Fruit fly (Drosophila melanogaster): ENCODE data around the gene CG9609.

CG9609 gene

DNA sequence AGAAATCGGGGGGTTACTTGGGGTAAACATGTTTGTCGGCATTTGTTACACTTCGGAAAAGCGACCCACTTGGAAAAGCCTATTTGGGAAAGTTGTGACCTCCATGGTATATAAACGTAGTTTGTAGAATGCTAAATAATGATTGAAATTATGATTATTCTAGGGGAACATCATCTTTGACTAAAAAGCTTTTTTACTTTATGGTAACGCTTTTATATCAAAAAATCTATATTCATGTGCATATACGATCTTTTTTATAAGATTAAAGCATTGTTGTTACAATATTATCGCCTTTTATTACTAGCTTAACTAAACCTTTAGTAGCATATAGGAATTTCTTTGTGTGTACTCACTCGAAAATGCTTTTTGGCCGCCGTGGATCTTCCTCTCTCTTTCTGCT lies 47.5 kb upstream of the CG9609 start (continued):
- TF ChIP-seq Pdp1 (GFP tag; optimal IDR thresholded peaks at IDR 0.05) (peak; percentile 9 to 22), CG3407 (GFP tag; optimal IDR thresholded peaks at IDR 0.05) (peak; percentile 8), CG7372 (GFP tag; IDR thresholded peaks at IDR 0.05) (peak; percentile 14; the same call in 1 of the 2 replicates), Six4 (GFP tag; optimal IDR thresholded peaks at IDR 0.05) (no peak), org-1 (GFP tag; optimal IDR thresholded peaks at IDR 0.05) (peak; percentile 18), CG16863 (GFP tag; optimal IDR thresholded peaks at IDR 0.05) (peak; percentile 23), CG9437 (GFP tag; optimal IDR thresholded peaks at IDR 0.05) (peak; percentile 37), croc (GFP tag; conservative IDR thresholded peaks at IDR 0.05) (no peak), CG13296 (GFP tag; optimal IDR thresholded peaks at IDR 0.05) (no peak), CG9817 (tag; optimal IDR thresholded peaks at IDR 0.05) (peak; percentile 48), pita (GFP tag; optimal IDR thresholded peaks at IDR 0.05) (no peak), onecut (GFP tag; IDR thresholded peaks at IDR 0.05) (no peak), caup (GFP tag; optimal IDR thresholded peaks at IDR 0.05; ENCODE audit: severe bottlenecking) (no peak), zfh2 (GFP tag; optimal IDR thresholded peaks at IDR 0.05) (no peak), CG9932 (GFP tag; IDR thresholded peaks at IDR 0.05) (0 out of 2 replicates have a peak, but pooled peaks have one; percentile 16), Meics (GFP tag; optimal IDR thresholded peaks at IDR 0.05) (peak; percentile 12), CG32532 (GFP tag; IDR thresholded peaks at IDR 0.05) (peak; percentile 37; the same call in 1 of the 2 replicates), pan (optimal IDR thresholded peaks at IDR 0.05) (no peak), pan (GFP tag; optimal IDR thresholded peaks at IDR 0.05 in 1 of 2, IDR thresholded peaks at IDR 0.05 in 1 of 2) (peak in 1 of 2 experiments; percentile 48), CG34422 (GFP tag; IDR thresholded peaks at IDR 0.05) (no peak), bsh (GFP tag; optimal IDR thresholded peaks at IDR 0.05) (peak; percentile 53 to 80), Opbp (GFP tag; IDR thresholded peaks at IDR 0.05; ENCODE audit: partially characterized antibody) (no peak), ken (GFP tag; IDR thresholded peaks at IDR 0.05) (no peak)

dm6 chrX:16833097-16833496 lies 46.3 kb upstream of the CG9609 start:
- TF ChIP-seq CG8388 (GFP tag; optimal IDR thresholded peaks at IDR 0.05) (peak; percentile 81), CG1602 (GFP tag; optimal IDR thresholded peaks at IDR 0.05) (peak; percentile 67), bowl (GFP tag; IDR thresholded peaks at IDR 0.05) (no peak), jigr1 (GFP tag; IDR thresholded peaks at IDR 0.05) (peak; percentile 55; the same call in 1 of the 3 replicates), CG5245 (GFP tag; optimal IDR thresholded peaks at IDR 0.05) (peak; percentile 68), CG6765 (GFP tag; optimal IDR thresholded peaks at IDR 0.05) (no peak), so (GFP tag; IDR thresholded peaks at IDR 0.05) (peak; percentile 82; the same call in 2 of the 3 replicates), Hmr (GFP tag; optimal IDR thresholded peaks at IDR 0.05) (peak; percentile 42), HLH3B (GFP tag; IDR thresholded peaks at IDR 0.05) (peak; percentile 81), maf-S (GFP tag; optimal IDR thresholded peaks at IDR 0.05) (peak; percentile 33), Spps (tag; optimal IDR thresholded peaks at IDR 0.05) (peak; percentile 31), CG13123 (GFP tag; optimal IDR thresholded peaks at IDR 0.05) (peak; percentile 13), tgo (GFP tag; IDR thresholded peaks at IDR 0.05) (peak; percentile 72; the same call in 2 of the 3 replicates), Jarid2 (GFP tag; optimal IDR thresholded peaks at IDR 0.05) (peak; percentile 27), CG2116 (GFP tag; optimal IDR thresholded peaks at IDR 0.05) (peak; percentile 12), h (optimal IDR thresholded peaks at IDR 0.05) (no peak), tin (GFP tag; optimal IDR thresholded peaks at IDR 0.05) (peak; percentile 73), gro (GFP tag; optimal IDR thresholded peaks at IDR 0.05) (no peak), CkIIα-i1 (GFP tag; IDR thresholded peaks at IDR 0.05) (no peak), CG4424 (GFP tag; optimal IDR thresholded peaks at IDR 0.05) (peak; percentile 79), CG12942 (GFP tag; optimal IDR thresholded peaks at IDR 0.05) (peak; percentile 53), Trl (optimal IDR thresholded peaks at IDR 0.05) (no peak), Trl (GFP tag; optimal IDR thresholded peaks at IDR 0.05) (peak; percentile 65), Hr3 (GFP tag; optimal IDR thresholded peaks at IDR 0.05) (peak; percentile 79), HLH4C (GFP tag; IDR thresholded peaks at IDR 0.05; ENCODE audit: partially characterized antibody) (no peak), nom (GFP tag; optimal IDR thresholded peaks at IDR 0.05) (peak; percentile 64), Hr51 (GFP tag; optimal IDR thresholded peaks at IDR 0.05) (peak; percentile 21 to 81), tio (GFP tag; optimal IDR thresholded peaks at IDR 0.05) (peak; percentile 59), pnt (GFP tag; optimal IDR thresholded peaks at IDR 0.05) (peak; percentile 71)
